Worm (Caenorhabditis elegans) whole organism, L4 larva: ENCODE results near the gene C05D12.3.

Source experiments
- T20F7.1 ChIP-seq: fragments of 200-800 bp; sonication (Bioruptor generic); optimal IDR thresholded peaks from 2 replicates; lab custom pipeline; 2018; ENCODE audit warnings: mild to moderate bottlenecking, missing genetic modification characterization, missing compliant biosample characterization
- Y75B8A.6 ChIP-seq: fragments of 200-800 bp; sonication (Bioruptor generic); IDR thresholded peaks from 2 replicates; pipeline ENCODE4 v1.3.6; 2022; ENCODE audit warnings: missing genetic modification reagents, missing genetic modification characterization, missing compliant biosample characterization
- aha-1 ChIP-seq: fragments of 150-350 bp; peaks from one replicate; lab custom pipeline; 2014; ENCODE audit warnings: missing biosample characterization, missing genetic modification characterization
- aly-2 ChIP-seq: sonication (generic microtip); optimal IDR thresholded peaks from 2 replicates; lab custom pipeline; 2018; ENCODE audit warnings: missing biosample characterization, missing genetic modification characterization
- ama-1 ChIP-seq: fragments of 150-350 bp; optimal IDR thresholded peaks from 2 replicates; lab custom pipeline; 2014; ENCODE audit warnings: inconsistent platforms, mixed read lengths
- ceh-20 ChIP-seq: fragments of 200-800 bp; sonication (Bioruptor generic); IDR thresholded peaks from 2 replicates; pipeline ENCODE4 v1.3.6; 2022; ENCODE audit warnings: missing genetic modification reagents, missing genetic modification characterization, missing compliant biosample characterization
- ces-1 ChIP-seq: fragments of 150-350 bp; sonication (generic microtip); optimal IDR thresholded peaks from 4 replicates; lab custom pipeline; 2014; ENCODE audit warnings: missing biosample characterization, missing genetic modification reagents, missing genetic modification characterization
- cey-2 ChIP-seq: sonication (generic microtip); optimal IDR thresholded peaks from 3 replicates; lab custom pipeline; 2017; ENCODE audit warnings: missing genetic modification characterization, mild to moderate bottlenecking, missing compliant biosample characterization, antibody characterized with exemption, borderline replicate concordance; ENCODE audit not compliant: insufficient read depth
- daf-16 ChIP-seq, 3 experiments: sonication (generic microtip); optimal IDR thresholded peaks; 2 replicates each; lab custom pipeline; 2016 to 2017; ENCODE audit warnings: missing genetic modification characterization in 3 of 3, missing genetic modification reagents in 3 of 3, mild to moderate bottlenecking in 2 of 3, missing compliant biosample characterization in 2 of 3, missing biosample characterization in 1 of 3, moderate library complexity in 1 of 3
- daf-19 ChIP-seq: fragments of 200-800 bp; sonication (Bioruptor generic); conservative IDR thresholded peaks from 2 replicates; pipeline ENCODE4 v1.3.6; 2022; ENCODE audit warnings: missing genetic modification characterization, missing compliant biosample characterization
- daf-8 ChIP-seq: fragments of 200-800 bp; sonication (Bioruptor generic); IDR thresholded peaks from 2 replicates; pipeline ENCODE4 v1.3.6; 2022; ENCODE audit warnings: missing genetic modification characterization, missing compliant biosample characterization
- dmd-6 ChIP-seq: fragments of 200-800 bp; sonication (Bioruptor generic); IDR thresholded peaks from 2 replicates; pipeline ENCODE4 v1.3.6; 2022; ENCODE audit warnings: missing genetic modification reagents, missing genetic modification characterization, missing compliant biosample characterization
- dmd-8 ChIP-seq: fragments of 200-800 bp; sonication (Bioruptor generic); IDR thresholded peaks from 2 replicates; pipeline ENCODE4 v1.3.6; 2022; ENCODE audit warnings: missing genetic modification characterization, missing compliant biosample characterization
- duxl-1 ChIP-seq: sonication (generic microtip); optimal IDR thresholded peaks from 2 replicates; lab custom pipeline; 2016; ENCODE audit warnings: mild to moderate bottlenecking, missing genetic modification characterization, moderate library complexity, missing compliant biosample characterization; ENCODE audit not compliant: poor library complexity
- dve-1 ChIP-seq: sonication (generic microtip); optimal IDR thresholded peaks from 2 replicates; lab custom pipeline; 2017; ENCODE audit warnings: antibody characterized with exemption, mild to moderate bottlenecking, missing genetic modification characterization, missing compliant biosample characterization; ENCODE audit not compliant: insufficient read depth
- egl-27 ChIP-seq: sonication (generic microtip); optimal IDR thresholded peaks from 3 replicates; lab custom pipeline; 2017; ENCODE audit warnings: missing biosample characterization, missing genetic modification reagents, missing genetic modification characterization
- hif-1 ChIP-seq, 2 experiments: sonication (generic microtip); optimal IDR thresholded peaks; 2 replicates each; lab custom pipeline; 2016 to 2017; ENCODE audit warnings: missing compliant biosample characterization in 2 of 2, missing genetic modification characterization in 2 of 2, missing genetic modification reagents in 2 of 2, missing genotype in 2 of 2, mild to moderate bottlenecking in 1 of 2
- hlh-11 ChIP-seq: fragments of 200-800 bp; sonication (Bioruptor generic); optimal IDR thresholded peaks from 2 replicates; lab custom pipeline; 2018; ENCODE audit warnings: mild to moderate bottlenecking, missing genetic modification characterization, missing compliant biosample characterization
- hlh-30 ChIP-seq: sonication (generic microtip); optimal IDR thresholded peaks from 2 replicates; lab custom pipeline; 2017; ENCODE audit warnings: antibody characterized with exemption, mild to moderate bottlenecking, missing genetic modification characterization, missing compliant biosample characterization; ENCODE audit not compliant: insufficient read depth
- lin-13 ChIP-seq: fragments of 150-350 bp; optimal IDR thresholded peaks from 2 replicates; lab custom pipeline; 2014; ENCODE audit warnings: missing biosample characterization, missing genetic modification reagents, missing genetic modification characterization
- lin-29 ChIP-seq: fragments of 200-800 bp; sonication (Bioruptor generic); IDR thresholded peaks from 2 replicates; pipeline ENCODE4 v1.3.6; 2022; ENCODE audit warnings: missing genetic modification reagents, missing genetic modification characterization, missing compliant biosample characterization
- lsy-2 ChIP-seq, 2 experiments: fragments of 150-350 bp in 1 of 2; sonication (generic microtip) in 1 of 2; optimal IDR thresholded peaks; 2 replicates each; lab custom pipeline; 2014 to 2017; ENCODE audit warnings: missing biosample characterization in 2 of 2, missing genetic modification characterization in 2 of 2
- mdl-1 ChIP-seq, 2 experiments: fragments of 150-350 bp in 1 of 2; sonication (generic microtip) in 1 of 2; optimal IDR thresholded peaks; 2 replicates each; lab custom pipeline; 2014 to 2017; ENCODE audit warnings: missing biosample characterization in 2 of 2, missing genetic modification characterization in 2 of 2
- mep-1 ChIP-seq: fragments of 150-350 bp; sonication (generic microtip); optimal IDR thresholded peaks from 3 replicates; lab custom pipeline; 2014; ENCODE audit warnings: missing biosample characterization, missing genetic modification characterization
- mes-2 ChIP-seq: sonication (generic microtip); optimal IDR thresholded peaks from 2 replicates; lab custom pipeline; 2016; ENCODE audit warnings: missing genotype, mild to moderate bottlenecking, missing genetic modification characterization, missing compliant biosample characterization; ENCODE audit not compliant: poor library complexity, severe bottlenecking
- mxl-3 ChIP-seq: fragments of 200-800 bp; sonication (Bioruptor generic); optimal IDR thresholded peaks from 2 replicates; lab custom pipeline; 2018; ENCODE audit warnings: mild to moderate bottlenecking, missing genetic modification characterization, missing compliant biosample characterization
- nhr-10 ChIP-seq: fragments of 150-350 bp; optimal IDR thresholded peaks from 2 replicates; lab custom pipeline; 2014; ENCODE audit warnings: missing biosample characterization, missing genetic modification characterization
- nhr-102 ChIP-seq: sonication (generic microtip); optimal IDR thresholded peaks from 2 replicates; lab custom pipeline; 2016; ENCODE audit warnings: mild to moderate bottlenecking, missing genetic modification characterization, moderate library complexity, missing compliant biosample characterization
- nhr-11 ChIP-seq: fragments of 150-350 bp; optimal IDR thresholded peaks from 2 replicates; lab custom pipeline; 2014; ENCODE audit warnings: missing biosample characterization, missing genetic modification characterization
- nhr-28 ChIP-seq: fragments of 150-350 bp; optimal IDR thresholded peaks from 2 replicates; lab custom pipeline; 2014; ENCODE audit warnings: missing biosample characterization, missing genetic modification characterization
- nhr-42 ChIP-seq: fragments of 200-800 bp; sonication (Bioruptor generic); IDR thresholded peaks from 2 replicates; pipeline ENCODE4 v1.3.6; 2022; ENCODE audit warnings: missing genetic modification characterization, missing compliant biosample characterization
- nhr-48 ChIP-seq: sonication (generic microtip); optimal IDR thresholded peaks from 2 replicates; lab custom pipeline; 2016; ENCODE audit warnings: mild to moderate bottlenecking, missing genetic modification characterization, missing compliant biosample characterization
- nhr-76 ChIP-seq: fragments of 150-350 bp; optimal IDR thresholded peaks from 2 replicates; lab custom pipeline; 2014; ENCODE audit warnings: missing biosample characterization, missing genetic modification characterization
- pha-4 ChIP-seq, 2 experiments: fragments of 150-350 bp in 1 of 2; fragments of 200-800 bp in 1 of 2; sonication (Bioruptor generic) in 1 of 2; IDR thresholded peaks in 1 of 2; optimal IDR thresholded peaks in 1 of 2; 2 replicates each; pipeline versions ENCODE4 v1.3.6 to Lab custom; 2014 to 2022; ENCODE audit warnings: missing genetic modification characterization in 2 of 2, missing genetic modification reagents in 2 of 2, missing biosample characterization in 1 of 2, missing compliant biosample characterization in 1 of 2
- php-3 ChIP-seq: fragments of 200-800 bp; sonication (Bioruptor generic); IDR thresholded peaks from 2 replicates; pipeline ENCODE4 v1.3.6; 2022; ENCODE audit warnings: missing genetic modification reagents, missing genetic modification characterization, missing compliant biosample characterization
- pqm-1 ChIP-seq: sonication (generic microtip); optimal IDR thresholded peaks from 2 replicates; lab custom pipeline; 2017; ENCODE audit warnings: missing biosample characterization, missing genetic modification characterization
- rbr-2 ChIP-seq: sonication (generic microtip); optimal IDR thresholded peaks from 2 replicates; lab custom pipeline; 2016; ENCODE audit warnings: missing genotype, missing genetic modification characterization, missing compliant biosample characterization
- saeg-2 ChIP-seq: fragments of 200-800 bp; sonication (Bioruptor generic); IDR thresholded peaks from 2 replicates; pipeline ENCODE4 v1.3.6; 2022; ENCODE audit warnings: missing genetic modification reagents, missing genetic modification characterization, missing compliant biosample characterization
- skn-1 ChIP-seq: fragments of 150-350 bp; optimal IDR thresholded peaks from 2 replicates; lab custom pipeline; 2014; ENCODE audit warnings: missing biosample characterization, missing genetic modification characterization
- spr-1 ChIP-seq: sonication (generic microtip); optimal IDR thresholded peaks from 2 replicates; lab custom pipeline; 2016; ENCODE audit warnings: mild to moderate bottlenecking, missing genetic modification characterization, missing compliant biosample characterization
- spr-3 ChIP-seq: fragments of 200-800 bp; sonication (Bioruptor generic); optimal IDR thresholded peaks from 2 replicates; lab custom pipeline; 2018; ENCODE audit warnings: mild to moderate bottlenecking, missing genetic modification characterization, missing compliant biosample characterization
- zfp-3 ChIP-seq: fragments of 200-800 bp; sonication (Bioruptor generic); conservative IDR thresholded peaks from 2 replicates; pipeline ENCODE4 v1.3.6; 2022; ENCODE audit warnings: missing genetic modification reagents, missing genetic modification characterization, missing compliant biosample characterization
- ztf-11 ChIP-seq: fragments of 150-350 bp; optimal IDR thresholded peaks from 2 replicates; lab custom pipeline; 2014; ENCODE audit warnings: missing biosample characterization, missing genetic modification characterization
- ztf-7 ChIP-seq: fragments of 150-350 bp; optimal IDR thresholded peaks from 2 replicates; lab custom pipeline; 2014; ENCODE audit warnings: missing biosample characterization, missing genetic modification characterization

Gene C05D12.3

ce11 chrII:11469574-11470108 lies 44.6 kb downstream of the C05D12.3 start, which contains the start of gene cisd-1 (continued):
- TF ChIP-seq ceh-20 (GFP tag; lab: Robert Waterston, UW) = no peak
- TF ChIP-seq lin-29 (GFP tag; lab: Robert Waterston, UW) = no peak
- TF ChIP-seq hlh-30 = peak; percentile 13
- no peak for TF ChIP-seq nhr-76
- TF ChIP-seq skn-1 (tag; lab: Kevin White, UChicago) = no peak
- no peak for TF ChIP-seq daf-8
- no peak for TF ChIP-seq nhr-11 (tag; lab: Kevin White, UChicago)
- no peak for TF ChIP-seq aha-1
- no peak for TF ChIP-seq saeg-2
- no peak for TF ChIP-seq daf-19 (GFP tag; lab: Robert Waterston, UW)
- peak; percentile 33; the same call in 1 of the 2 replicates for TF ChIP-seq dmd-6
- no peak for TF ChIP-seq spr-1
- TF ChIP-seq pqm-1 (tag; lab: Kevin White, UChicago) = peak; percentile 45
- no peak for TF ChIP-seq cey-2 (tag; lab: Kevin White, UChicago)
- TF ChIP-seq nhr-48 (tag; lab: Kevin White, UChicago) = no peak
- TF ChIP-seq ama-1 (lab: Kevin White, UChicago) = peak; percentile 28
- TF ChIP-seq daf-16 (GFP tag; optimal IDR thresholded peaks at IDR 0.05; lab: Kevin White, UChicago) = no peak
- peak; percentile 28 for TF ChIP-seq daf-16 (tag; optimal IDR thresholded peaks at IDR 0.05; lab: Kevin White, UChicago)
- TF ChIP-seq hlh-11 = peak; percentile 53
- peak in 1 of 2 experiments; percentile 12 for TF ChIP-seq mdl-1 (tag; optimal IDR thresholded peaks at IDR 0.05; lab: Kevin White, UChicago)
- peak; percentile 62 for TF ChIP-seq mep-1 (tag; lab: Kevin White, UChicago)

- TF ChIP-seq zfp-3 (no peak), hlh-11 (no peak), lin-13 (no peak), nhr-102 (tag; lab: Kevin White, UChicago) (no peak), aly-2 (tag; lab: Kevin White, UChicago) (no peak), pqm-1 (tag; lab: Kevin White, UChicago) (no peak), pha-4 (GFP tag; IDR thresholded peaks at IDR 0.05; lab: Robert Waterston, UW) (no peak), pha-4 (tag; optimal IDR thresholded peaks at IDR 0.05; lab: Kevin White, UChicago) (no peak), duxl-1 (no peak), ztf-11 (tag; lab: Kevin White, UChicago) (no peak), daf-19 (GFP tag; lab: Robert Waterston, UW) (no peak), rbr-2 (no peak), Y75B8A.6 (GFP tag; lab: Robert Waterston, UW) (no peak), nhr-42 (GFP tag; lab: Robert Waterston, UW) (no peak), ztf-7 (tag; lab: Kevin White, UChicago) (no peak), spr-3 (no peak)
- TF ChIP-seq, all 104 proteins: peak for 0
These were observed 46.9 kb downstream of the C05D12.3 start, which contains the start of gene mfn-1 for ce11 chrII:11471916-11472315. Gene mfn-1 (minus strand): TSS chrII:11472016.

ce11 chrII:11472542-11472941 lies 47.5 kb downstream of the C05D12.3 start:
- TF ChIP-seq hlh-11 (peak; percentile 79), php-3 (0 out of 2 replicates have a peak, but pooled peaks have one; percentile 10), dmd-6 (peak; percentile 85), nhr-28 (tag; lab: Kevin White, UChicago) (peak; percentile 91), lsy-2 (tag; optimal IDR thresholded peaks at IDR 0.05; lab: Kevin White, UChicago) (peak in 1 of 2 experiments; percentile 56), dve-1 (tag; lab: Kevin White, UChicago) (peak; percentile 64), mxl-3 (GFP tag; lab: Kevin White, UChicago) (peak; percentile 98), lin-13 (no peak), mdl-1 (tag; optimal IDR thresholded peaks at IDR 0.05; lab: Kevin White, UChicago) (peak; percentile 14 to 83), hlh-30 (peak; percentile 71), nhr-10 (tag; lab: Kevin White, UChicago) (peak; percentile 33), dmd-8 (GFP tag; lab: Robert Waterston, UW) (no peak), aha-1 (peak; percentile 99), T20F7.1 (GFP tag; lab: Kevin White, UChicago) (peak; percentile 25), ztf-7 (tag; lab: Kevin White, UChicago) (no peak), mes-2 (no peak), nhr-48 (tag; lab: Kevin White, UChicago) (peak; percentile 55), hif-1 (tag; optimal IDR thresholded peaks at IDR 0.05; lab: Kevin White, UChicago) (peak; percentile 58 to 92), skn-1 (tag; lab: Kevin White, UChicago) (no peak), egl-27 (tag; lab: Kevin White, UChicago) (no peak), pha-4 (GFP tag; IDR thresholded peaks at IDR 0.05; lab: Robert Waterston, UW) (no peak), pha-4 (tag; optimal IDR thresholded peaks at IDR 0.05; lab: Kevin White, UChicago) (no peak), daf-16 (GFP tag; optimal IDR thresholded peaks at IDR 0.05; lab: Kevin White, UChicago) (no peak), daf-16 (tag; optimal IDR thresholded peaks at IDR 0.05; lab: Kevin White, UChicago) (peak; percentile 37), pqm-1 (tag; lab: Kevin White, UChicago) (peak; percentile 71), ces-1 (GFP tag; lab: Kevin White, UChicago) (no peak)
